Worm (Caenorhabditis elegans): ENCODE results near the gene sri-70.

sri-70 gene

ce11 chrV:17292740-17293139, 10.1 kb upstream of the sri-70 start:
- TF ChIP-seq ref-1 (GFP tag; conservative IDR thresholded peaks at IDR 0.05) (no peak), tab-1 (GFP tag; IDR thresholded peaks at IDR 0.05) (no peak), cog-1 (tag; optimal IDR thresholded peaks at IDR 0.05) (no peak), flt-1 (GFP tag; IDR thresholded peaks at IDR 0.05) (no peak), klf-2 (GFP tag; conservative IDR thresholded peaks at IDR 0.05) (no peak), T22C8.4 (GFP tag; IDR thresholded peaks at IDR 0.05) (no peak), med-1 (GFP tag; optimal IDR thresholded peaks at IDR 0.05; ENCODE audit: insufficient read depth) (no peak), ztf-23 (GFP tag; IDR thresholded peaks at IDR 0.05) (no peak), ztf-29 (GFP tag; IDR thresholded peaks at IDR 0.05) (no peak)

- TF ChIP-seq flt-1 (GFP tag; IDR thresholded peaks at IDR 0.05) = no peak
- no peak for TF ChIP-seq cog-1 (tag; optimal IDR thresholded peaks at IDR 0.05)
- TF ChIP-seq ztf-29 (GFP tag; IDR thresholded peaks at IDR 0.05) = no peak
- no peak for TF ChIP-seq T22C8.4 (GFP tag; IDR thresholded peaks at IDR 0.05)
- TF ChIP-seq tab-1 (GFP tag; IDR thresholded peaks at IDR 0.05) = no peak
- TF ChIP-seq klf-2 (GFP tag; conservative IDR thresholded peaks at IDR 0.05) = no peak
- no peak for TF ChIP-seq ref-1 (GFP tag; conservative IDR thresholded peaks at IDR 0.05)
- TF ChIP-seq ztf-23 (GFP tag; IDR thresholded peaks at IDR 0.05) = no peak
- TF ChIP-seq med-1 (GFP tag; optimal IDR thresholded peaks at IDR 0.05; ENCODE audit: insufficient read depth) = no peak
Observed at ce11 chrV:17296443-17296842, 6.4 kb upstream of the sri-70 start.

- TF ChIP-seq ref-1 (GFP tag; conservative IDR thresholded peaks at IDR 0.05) (no peak), tab-1 (GFP tag; IDR thresholded peaks at IDR 0.05) (no peak), cog-1 (tag; optimal IDR thresholded peaks at IDR 0.05) (no peak), ztf-23 (GFP tag; IDR thresholded peaks at IDR 0.05) (no peak), med-1 (GFP tag; optimal IDR thresholded peaks at IDR 0.05; ENCODE audit: insufficient read depth) (no peak), ztf-29 (GFP tag; IDR thresholded peaks at IDR 0.05) (no peak), klf-2 (GFP tag; conservative IDR thresholded peaks at IDR 0.05) (no peak), flt-1 (GFP tag; IDR thresholded peaks at IDR 0.05) (no peak), T22C8.4 (GFP tag; IDR thresholded peaks at IDR 0.05) (no peak)
Observed at ce11 chrV:17298657-17299056, 4.2 kb upstream of the sri-70 start.

- TF ChIP-seq klf-2 (GFP tag; conservative IDR thresholded peaks at IDR 0.05) = no peak
- TF ChIP-seq T22C8.4 (GFP tag; IDR thresholded peaks at IDR 0.05) = no peak
- no peak for TF ChIP-seq ztf-29 (GFP tag; IDR thresholded peaks at IDR 0.05)
- no peak for TF ChIP-seq ref-1 (GFP tag; conservative IDR thresholded peaks at IDR 0.05)
- TF ChIP-seq flt-1 (GFP tag; IDR thresholded peaks at IDR 0.05) = no peak
- TF ChIP-seq cog-1 (tag; optimal IDR thresholded peaks at IDR 0.05) = no peak
- no peak for TF ChIP-seq tab-1 (GFP tag; IDR thresholded peaks at IDR 0.05)
- no peak for TF ChIP-seq med-1 (GFP tag; optimal IDR thresholded peaks at IDR 0.05; ENCODE audit: insufficient read depth)
- TF ChIP-seq ztf-23 (GFP tag; IDR thresholded peaks at IDR 0.05) = no peak
Observed at ce11 chrV:17301375-17301774, 1.5 kb upstream of the sri-70 start, which contains the start of gene K10G4.5. TSS of gene K10G4.5 (minus strand) at chrV:17301475.

ce11 chrV:17303392-17303791, 538 bp downstream of the sri-70 start:
- TF ChIP-seq ztf-23 (GFP tag; IDR thresholded peaks at IDR 0.05) (no peak), klf-2 (GFP tag; conservative IDR thresholded peaks at IDR 0.05) (no peak), ref-1 (GFP tag; conservative IDR thresholded peaks at IDR 0.05) (no peak), T22C8.4 (GFP tag; IDR thresholded peaks at IDR 0.05) (no peak), tab-1 (GFP tag; IDR thresholded peaks at IDR 0.05) (no peak), med-1 (GFP tag; optimal IDR thresholded peaks at IDR 0.05; ENCODE audit: insufficient read depth) (no peak), ztf-29 (GFP tag; IDR thresholded peaks at IDR 0.05) (no peak)

ce11 chrV:17307926-17308325, 5.1 kb downstream of the sri-70 start:
- TF ChIP-seq T22C8.4 (GFP tag; IDR thresholded peaks at IDR 0.05) (no peak), tab-1 (GFP tag; IDR thresholded peaks at IDR 0.05) (no peak), ref-1 (GFP tag; conservative IDR thresholded peaks at IDR 0.05) (no peak), klf-2 (GFP tag; conservative IDR thresholded peaks at IDR 0.05) (no peak), flt-1 (GFP tag; IDR thresholded peaks at IDR 0.05) (no peak), cog-1 (tag; optimal IDR thresholded peaks at IDR 0.05) (no peak), ztf-29 (GFP tag; IDR thresholded peaks at IDR 0.05) (no peak), ztf-23 (GFP tag; IDR thresholded peaks at IDR 0.05) (no peak), med-1 (GFP tag; optimal IDR thresholded peaks at IDR 0.05; ENCODE audit: insufficient read depth) (no peak)

ce11 chrV:17312386-17312785, 9.5 kb downstream of the sri-70 start, which contains the start of gene Y61B8B.3:
TSS of gene Y61B8B.3 (minus strand) at chrV:17312486.
- no peak for TF ChIP-seq med-1 (GFP tag; optimal IDR thresholded peaks at IDR 0.05; ENCODE audit: insufficient read depth)
- TF ChIP-seq klf-2 (GFP tag; conservative IDR thresholded peaks at IDR 0.05) = no peak
- TF ChIP-seq tab-1 (GFP tag; IDR thresholded peaks at IDR 0.05) = no peak
- TF ChIP-seq ref-1 (GFP tag; conservative IDR thresholded peaks at IDR 0.05) = no peak
- no peak for TF ChIP-seq ztf-23 (GFP tag; IDR thresholded peaks at IDR 0.05)

ce11 chrV:17315063-17315462, 12.2 kb downstream of the sri-70 start, which contains the start of gene F31E9.6:
TSS of gene F31E9.6 (minus strand) at chrV:17315153.
- no peak for TF ChIP-seq med-1 (GFP tag; optimal IDR thresholded peaks at IDR 0.05; ENCODE audit: insufficient read depth)
- no peak for TF ChIP-seq ztf-23 (GFP tag; IDR thresholded peaks at IDR 0.05)
- TF ChIP-seq flt-1 (GFP tag; IDR thresholded peaks at IDR 0.05) = no peak
- TF ChIP-seq klf-2 (GFP tag; conservative IDR thresholded peaks at IDR 0.05) = no peak
- no peak for TF ChIP-seq ztf-29 (GFP tag; IDR thresholded peaks at IDR 0.05)
- TF ChIP-seq cog-1 (tag; optimal IDR thresholded peaks at IDR 0.05) = no peak
- no peak for TF ChIP-seq ref-1 (GFP tag; conservative IDR thresholded peaks at IDR 0.05)
- no peak for TF ChIP-seq tab-1 (GFP tag; IDR thresholded peaks at IDR 0.05)
- TF ChIP-seq T22C8.4 (GFP tag; IDR thresholded peaks at IDR 0.05) = no peak

ce11 chrV:17317297-17317696, 14.4 kb downstream of the sri-70 start:
- TF ChIP-seq klf-2 (GFP tag; conservative IDR thresholded peaks at IDR 0.05) (no peak), flt-1 (GFP tag; IDR thresholded peaks at IDR 0.05) (no peak), cog-1 (tag; optimal IDR thresholded peaks at IDR 0.05) (no peak), T22C8.4 (GFP tag; IDR thresholded peaks at IDR 0.05) (no peak), ztf-23 (GFP tag; IDR thresholded peaks at IDR 0.05) (no peak), tab-1 (GFP tag; IDR thresholded peaks at IDR 0.05) (no peak), ztf-29 (GFP tag; IDR thresholded peaks at IDR 0.05) (no peak), med-1 (GFP tag; optimal IDR thresholded peaks at IDR 0.05; ENCODE audit: insufficient read depth) (no peak), ref-1 (GFP tag; conservative IDR thresholded peaks at IDR 0.05) (no peak)

- 0 out of 2 replicates have a peak, but pooled peaks have one; percentile 9 for TF ChIP-seq tab-1 (GFP tag; IDR thresholded peaks at IDR 0.05)
- TF ChIP-seq ztf-29 (GFP tag; IDR thresholded peaks at IDR 0.05) = no peak
- TF ChIP-seq flt-1 (GFP tag; IDR thresholded peaks at IDR 0.05) = 0 out of 2 replicates have a peak, but pooled peaks have one; percentile 39
- no peak for TF ChIP-seq med-1 (GFP tag; optimal IDR thresholded peaks at IDR 0.05; ENCODE audit: insufficient read depth)
- no peak for TF ChIP-seq cog-1 (tag; optimal IDR thresholded peaks at IDR 0.05)
- 0 out of 2 replicates have a peak, but pooled peaks have one; percentile 15 for TF ChIP-seq klf-2 (GFP tag; conservative IDR thresholded peaks at IDR 0.05)
- no peak for TF ChIP-seq ztf-23 (GFP tag; IDR thresholded peaks at IDR 0.05)
- TF ChIP-seq T22C8.4 (GFP tag; IDR thresholded peaks at IDR 0.05) = no peak
- no peak for TF ChIP-seq ref-1 (GFP tag; conservative IDR thresholded peaks at IDR 0.05)
Observed at ce11 chrV:17317786-17318185, 14.9 kb downstream of the sri-70 start, which contains the start of gene srz-58. TSS of gene srz-58 (plus strand) at chrV:17318147.
